Fruit fly (Drosophila melanogaster): ENCODE measurements around the gene Als2.

Als2 gene

dm6 chr3L:21640815-21641214 lies 38.7 kb downstream of the Als2 start, which contains the start of gene Atox1 (continued):
- peak; percentile 42 for TF ChIP-seq CG1621 (tag; optimal IDR thresholded peaks at IDR 0.05)
- peak in 1 of 2 experiments; percentile 38 for TF ChIP-seq ss (GFP tag; optimal IDR thresholded peaks at IDR 0.05)
- no peak for TF ChIP-seq pdm3 (GFP tag; optimal IDR thresholded peaks at IDR 0.05)
- TF ChIP-seq CG9139 (GFP tag; optimal IDR thresholded peaks at IDR 0.05) = no peak
- TF ChIP-seq dac (GFP tag; optimal IDR thresholded peaks at IDR 0.05) = no peak
- no peak for TF ChIP-seq Eip75B (GFP tag; optimal IDR thresholded peaks at IDR 0.05)
- TF ChIP-seq CG6276 (GFP tag; optimal IDR thresholded peaks at IDR 0.05) = no peak
- no peak for TF ChIP-seq dsx (GFP tag; optimal IDR thresholded peaks at IDR 0.05; ENCODE audit: poor library complexity, severe bottlenecking)
- no peak for TF ChIP-seq Hr38 (GFP tag; optimal IDR thresholded peaks at IDR 0.05)

- TF ChIP-seq vri (GFP tag; optimal IDR thresholded peaks at IDR 0.05) (no peak), fd59A (GFP tag; optimal IDR thresholded peaks at IDR 0.05) (no peak), CG3032 (tag; optimal IDR thresholded peaks at IDR 0.05) (no peak), Lpt (GFP tag; optimal IDR thresholded peaks at IDR 0.05) (no peak), Smox (GFP tag; optimal IDR thresholded peaks at IDR 0.05) (no peak), Ets21C (GFP tag; optimal IDR thresholded peaks at IDR 0.05) (no peak), Sox15 (GFP tag; optimal IDR thresholded peaks at IDR 0.05) (no peak), CG6163 (GFP tag; IDR thresholded peaks at IDR 0.05) (no peak), dac (GFP tag; optimal IDR thresholded peaks at IDR 0.05) (no peak), Met (GFP tag; optimal IDR thresholded peaks at IDR 0.05) (no peak), CG15336 (GFP tag; IDR thresholded peaks at IDR 0.05) (no peak), CG11902 (GFP tag; optimal IDR thresholded peaks at IDR 0.05) (no peak), achi (GFP tag; optimal IDR thresholded peaks at IDR 0.05) (no peak), Hr39 (GFP tag; optimal IDR thresholded peaks at IDR 0.05) (no peak), CG6808 (GFP tag; optimal IDR thresholded peaks at IDR 0.05) (no peak), CG9139 (GFP tag; optimal IDR thresholded peaks at IDR 0.05) (no peak), Sox14 (GFP tag; optimal IDR thresholded peaks at IDR 0.05) (no peak)
These were observed 40.5 kb downstream of the Als2 start, which contains the start of gene CG32445 for dm6 chr3L:21639059-21639458. Gene CG32445, plus strand, starts transcription at chr3L:21639359.

- TF ChIP-seq Eip78C (GFP tag) (peak; percentile 46), svp (GFP tag) (peak; percentile 94), topi (GFP tag; optimal IDR thresholded peaks at IDR 0.05) (no peak)
These were observed 43.1 kb downstream of the Als2 start, which contains the start of gene CG32444 for dm6 chr3L:21636265-21636993. Gene CG32444, plus strand, starts transcription at chr3L:21636947.

dm6 chr3L:21635208-21635607 lies 44.3 kb downstream of the Als2 start, which contains the start of gene ORMDL:
Gene ORMDL, plus strand, starts transcription at chr3L:21635305.
- TF ChIP-seq svp (GFP tag) (peak; percentile 66), CG6854 (GFP tag; optimal IDR thresholded peaks at IDR 0.05) (no peak)

dm6 chr3L:21634152-21634689 lies 45.3 kb downstream of the Als2 start, which contains the start of gene MED1:
Gene MED1, minus strand, starts transcription at chr3L:21634446.
- TF ChIP-seq CG8119 (GFP tag; IDR thresholded peaks at IDR 0.05) = no peak
- TF ChIP-seq eg (GFP tag; IDR thresholded peaks at IDR 0.05) = peak; percentile 15; the same call in 1 of the 3 replicates
- TF ChIP-seq CG10669 (GFP tag; optimal IDR thresholded peaks at IDR 0.05) = no peak
- peak; percentile 43 for TF ChIP-seq CG31627 (GFP tag; optimal IDR thresholded peaks at IDR 0.05)
- TF ChIP-seq fd85E (GFP tag; optimal IDR thresholded peaks at IDR 0.05) = no peak
- TF ChIP-seq Ets21C (GFP tag; optimal IDR thresholded peaks at IDR 0.05) = peak; percentile 5
